Worm (Caenorhabditis elegans): ENCODE data around the gene T05B9.2.

T05B9.2 gene

DNA sequence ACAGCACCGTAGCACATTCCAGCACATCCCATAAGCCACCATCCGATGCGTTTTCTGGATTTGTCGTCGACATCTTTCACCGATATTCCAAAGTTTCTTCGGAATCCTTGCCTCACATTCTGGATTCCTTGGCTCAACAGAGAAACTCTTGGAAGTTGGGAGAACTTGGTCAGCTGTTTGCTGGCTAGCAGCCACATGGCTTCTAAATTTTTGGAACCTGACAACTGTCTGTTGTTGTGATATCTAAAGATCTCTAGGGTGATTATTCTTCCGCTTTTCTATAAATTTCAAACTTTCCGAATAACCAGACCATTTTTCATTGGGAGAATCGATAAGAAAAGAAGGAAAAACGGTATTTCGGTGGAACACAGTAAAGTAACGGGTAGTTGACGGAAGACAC is 20.9 kb upstream of the T05B9.2 start, which contains the start of gene cox-15:
Gene cox-15, minus strand, starts transcription at position 202 of the 400 bp plus-strand sequence.
- TF ChIP-seq nfyb-1 (GFP tag; IDR thresholded peaks at IDR 0.05), result 0 out of 2 replicates have a peak, but pooled peaks have one; percentile 35
- TF ChIP-seq xnd-1 (tag; optimal IDR thresholded peaks at IDR 0.05), result peak; percentile 4
- TF ChIP-seq ztf-3 (GFP tag; optimal IDR thresholded peaks at IDR 0.05), result no peak

DNA sequence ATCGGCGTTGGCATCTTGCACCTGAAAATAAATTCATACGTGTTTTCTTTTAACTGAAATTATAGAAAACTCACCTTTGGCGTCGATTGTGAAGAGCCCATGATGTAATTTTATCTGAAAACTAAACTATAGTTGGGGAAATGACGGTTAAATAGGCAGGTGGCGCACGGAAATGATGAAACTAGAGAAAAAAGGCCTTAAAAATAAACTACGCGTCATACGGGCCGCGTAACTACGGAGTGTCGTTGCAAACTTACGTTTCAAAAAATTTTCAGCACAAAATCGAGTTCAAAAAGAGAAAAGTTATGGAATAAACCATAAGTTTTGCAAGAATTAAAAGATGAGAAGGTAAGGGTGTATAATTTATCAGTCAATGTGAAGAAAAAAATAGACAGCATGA is 19.4 kb upstream of the T05B9.2 start, which contains the start of gene cchl-1:
Gene cchl-1, minus strand, starts transcription at position 114 of the 400 bp plus-strand sequence.
- 0 out of 2 replicates have a peak, but pooled peaks have one; percentile 5 for TF ChIP-seq egrh-3 (GFP tag; IDR thresholded peaks at IDR 0.05)
- TF ChIP-seq rpc-1 (optimal IDR thresholded peaks at IDR 0.05), result no peak
- TF ChIP-seq rpc-1 (tag; optimal IDR thresholded peaks at IDR 0.05), result no peak
- TF ChIP-seq hrde-1 (tag; optimal IDR thresholded peaks at IDR 0.05; ENCODE audit: borderline replicate concordance), result no peak
- TF ChIP-seq pbrm-1 (GFP tag; IDR thresholded peaks at IDR 0.05), result no peak
- no peak for TF ChIP-seq egl-44 (GFP tag; IDR thresholded peaks at IDR 0.05)
- no peak for TF ChIP-seq hmg-1.2 (GFP tag; IDR thresholded peaks at IDR 0.05)
- peak; percentile 15 for TF ChIP-seq tbp1 (GFP tag; optimal IDR thresholded peaks at IDR 0.05)
- peak; percentile 6 for TF ChIP-seq attf-5 (GFP tag; optimal IDR thresholded peaks at IDR 0.05)
- TF ChIP-seq lin-40 (tag; optimal IDR thresholded peaks at IDR 0.05), result no peak
- no peak for TF ChIP-seq B0019.2 (GFP tag; conservative IDR thresholded peaks at IDR 0.05)
- TF ChIP-seq unc-62 (GFP tag; optimal IDR thresholded peaks at IDR 0.05), result no peak
- no peak for TF ChIP-seq let-607 (tag; optimal IDR thresholded peaks at IDR 0.05)
- no peak for TF ChIP-seq Y56A3A.18 (GFP tag; IDR thresholded peaks at IDR 0.05)
- TF ChIP-seq snpc-1.3 (tag; optimal IDR thresholded peaks at IDR 0.05; ENCODE audit: insufficient read depth), result no peak
- no peak for TF ChIP-seq ceh-58 (GFP tag; IDR thresholded peaks at IDR 0.05)
- no peak for TF ChIP-seq cebp-1 (GFP tag; IDR thresholded peaks at IDR 0.05)
- TF ChIP-seq cebp-1 (tag; optimal IDR thresholded peaks at IDR 0.05), result peak; percentile 65
- TF ChIP-seq snpc-4 (GFP tag; optimal IDR thresholded peaks at IDR 0.05), result no peak
- peak in 1 of 4 experiments; percentile 19 for TF ChIP-seq snpc-4 (tag; optimal IDR thresholded peaks at IDR 0.05)
- no peak for TF ChIP-seq bed-1 (GFP tag; IDR thresholded peaks at IDR 0.05)
- TF ChIP-seq efl-1 (GFP tag; optimal IDR thresholded peaks at IDR 0.05), result no peak
- no peak for TF ChIP-seq F49E8.2 (tag; optimal IDR thresholded peaks at IDR 0.05; ENCODE audit: insufficient read depth)
- TF ChIP-seq die-1 (tag; optimal IDR thresholded peaks at IDR 0.05), result no peak
- TF ChIP-seq Y53F4B.3 (GFP tag; IDR thresholded peaks at IDR 0.05), result no peak
- TF ChIP-seq rec-8 (tag; optimal IDR thresholded peaks at IDR 0.05), result no peak
- TF ChIP-seq attf-3 (GFP tag; conservative IDR thresholded peaks at IDR 0.05), result peak; percentile 84
- peak; percentile 17 for TF ChIP-seq nhr-80 (tag; optimal IDR thresholded peaks at IDR 0.05)
- TF ChIP-seq F23B12.7 (tag; optimal IDR thresholded peaks at IDR 0.05; ENCODE audit: insufficient read depth), result peak; percentile 62
- no peak for TF ChIP-seq cebp-2 (GFP tag; IDR thresholded peaks at IDR 0.05)
- no peak for TF ChIP-seq snpc-1.1 (tag; optimal IDR thresholded peaks at IDR 0.05; ENCODE audit: insufficient read depth)
- TF ChIP-seq T07F8.4 (tag; optimal IDR thresholded peaks at IDR 0.05), result no peak
- peak; percentile 37 for TF ChIP-seq snpc-3.4 (tag; optimal IDR thresholded peaks at IDR 0.05)
- no peak for TF ChIP-seq sea-2 (GFP tag; IDR thresholded peaks at IDR 0.05)
- TF ChIP-seq F57C9.4 (tag; optimal IDR thresholded peaks at IDR 0.05), result no peak
- TF ChIP-seq C17E4.6 (GFP tag; IDR thresholded peaks at IDR 0.05), result 0 out of 2 replicates have a peak, but pooled peaks have one; percentile 5
